Fruit fly (Drosophila melanogaster) S2 (cell line): Measurements from ENCODE around the gene CG45413.

Source experiments
- CG8478 ChIP-seq: fragments of >200 bp; optimal IDR thresholded peaks from 2 replicates; lab custom pipeline; 2018
- CTCF ChIP-seq, 2 experiments: fragments of >200 bp; optimal IDR thresholded peaks; 2 replicates each; lab custom pipeline; 2018

dm6 chr3L:6978757-6979386 is 47.1 kb upstream of the CG45413 start:
- TF ChIP-seq CG8478: no peak
- TF ChIP-seq CTCF (optimal IDR thresholded peaks at IDR 0.05; lab: Kevin White, UChicago): no peak
